Fruit fly (Drosophila melanogaster): ENCODE data around the gene CrebA.

Gene CrebA

dm6 chr3L:15516440-15516839 is 18.8 kb upstream of the CrebA start (continued):
- 0 out of 2 replicates have a peak, but pooled peaks have one; percentile 36 for TF ChIP-seq unc-4 (GFP tag; IDR thresholded peaks at IDR 0.05; ENCODE audit: partially characterized antibody)

- TF ChIP-seq Xrp1 (GFP tag; IDR thresholded peaks at IDR 0.05) (0 out of 2 replicates have a peak, but pooled peaks have one; percentile 8), crp (GFP tag; optimal IDR thresholded peaks at IDR 0.05) (peak in 1 of 2 experiments; percentile 1), zen (tag; optimal IDR thresholded peaks at IDR 0.05) (peak; percentile 69), crol (GFP tag; IDR thresholded peaks at IDR 0.05) (no peak), tll (GFP tag; optimal IDR thresholded peaks at IDR 0.05) (peak in 1 of 2 experiments; percentile 32), twi (tag; optimal IDR thresholded peaks at IDR 0.05) (peak; percentile 36), kay (GFP tag; optimal IDR thresholded peaks at IDR 0.05) (no peak), fu2 (GFP tag; optimal IDR thresholded peaks at IDR 0.05) (no peak), sens (GFP tag) (peak; percentile 60), Awh (GFP tag; IDR thresholded peaks at IDR 0.05) (0 out of 2 replicates have a peak, but pooled peaks have one; percentile 10), pros (GFP tag; optimal IDR thresholded peaks at IDR 0.05) (peak; percentile 44), Taf1 (GFP tag; IDR thresholded peaks at IDR 0.05) (no peak), Kr (GFP tag; optimal IDR thresholded peaks at IDR 0.05) (peak; percentile 8), CG2199 (GFP tag; IDR thresholded peaks at IDR 0.05) (0 out of 3 replicates have a peak, but pooled peaks have one; percentile 21)
These were observed 18.2 kb upstream of the CrebA start, which contains the start of gene CG13454 for dm6 chr3L:15516956-15517355. Gene CG13454, minus strand, starts transcription at chr3L:15517056.

dm6 chr3L:15517508-15517907 is 17.7 kb upstream of the CrebA start:
- TF ChIP-seq CG34376 (GFP tag; optimal IDR thresholded peaks at IDR 0.05) (peak; percentile 25), D19A (tag; optimal IDR thresholded peaks at IDR 0.05) (no peak), CG2199 (GFP tag; IDR thresholded peaks at IDR 0.05) (peak; percentile 84; the same call in 2 of the 3 replicates), row (GFP tag; IDR thresholded peaks at IDR 0.05) (peak; percentile 39; the same call in 2 of the 3 replicates), otp (GFP tag; IDR thresholded peaks at IDR 0.05) (no peak), Dbx (GFP tag; IDR thresholded peaks at IDR 0.05) (no peak), chn (GFP tag; optimal IDR thresholded peaks at IDR 0.05) (no peak), ttk (GFP tag; IDR thresholded peaks at IDR 0.05) (no peak), sd (tag; optimal IDR thresholded peaks at IDR 0.05) (peak; percentile 55), jumu (GFP tag; optimal IDR thresholded peaks at IDR 0.05) (no peak), vfl (GFP tag; optimal IDR thresholded peaks at IDR 0.05) (no peak), zfh1 (GFP tag; IDR thresholded peaks at IDR 0.05) (0 out of 3 replicates have a peak, but pooled peaks have one; percentile 24), gcm2 (GFP tag; optimal IDR thresholded peaks at IDR 0.05) (no peak), CG8290 (GFP tag; optimal IDR thresholded peaks at IDR 0.05) (no peak), CG8290 (tag; optimal IDR thresholded peaks at IDR 0.05) (peak in 1 of 2 experiments; percentile 25), Fer3 (tag; optimal IDR thresholded peaks at IDR 0.05) (no peak), Dip3 (GFP tag; optimal IDR thresholded peaks at IDR 0.05) (no peak), exex (tag; optimal IDR thresholded peaks at IDR 0.05) (peak; percentile 93), vnd (GFP tag; IDR thresholded peaks at IDR 0.05; ENCODE audit: partially characterized antibody) (no peak), dan (GFP tag; IDR thresholded peaks at IDR 0.05) (no peak), inv (GFP tag; IDR thresholded peaks at IDR 0.05; ENCODE audit: partially characterized antibody) (no peak), nau (GFP tag; optimal IDR thresholded peaks at IDR 0.05) (no peak), mirr (GFP tag; optimal IDR thresholded peaks at IDR 0.05) (peak; percentile 12), CG17361 (GFP tag; IDR thresholded peaks at IDR 0.05) (no peak), zf30C (GFP tag; optimal IDR thresholded peaks at IDR 0.05) (peak; percentile 87), CG30431 (GFP tag; optimal IDR thresholded peaks at IDR 0.05) (no peak), grn (GFP tag; optimal IDR thresholded peaks at IDR 0.05) (peak; percentile 8), cad (GFP tag; optimal IDR thresholded peaks at IDR 0.05) (no peak), pzg (GFP tag; optimal IDR thresholded peaks at IDR 0.05) (no peak), Neu2 (GFP tag; optimal IDR thresholded peaks at IDR 0.05; ENCODE audit: borderline replicate concordance) (no peak), eve (GFP tag; optimal IDR thresholded peaks at IDR 0.05) (peak in 1 of 2 experiments; percentile 33), GATAe (GFP tag; conservative IDR thresholded peaks at IDR 0.05) (peak; percentile 72), CG1602 (GFP tag; optimal IDR thresholded peaks at IDR 0.05) (no peak), CG3838 (GFP tag; optimal IDR thresholded peaks at IDR 0.05) (no peak), sug (tag; optimal IDR thresholded peaks at IDR 0.05) (peak; percentile 9)

Data from whole organism, embryonic.